Worm (Caenorhabditis elegans) whole organism, L1 larva: Measurements from ENCODE around the gene C56G2.22.

Experiments
- dsc-1 ChIP-seq: sonication (generic microtip); optimal IDR thresholded peaks from 2 replicates; lab custom pipeline; 2016; ENCODE audit warnings: mild to moderate bottlenecking, missing genetic modification characterization, missing compliant biosample characterization
- efl-1 ChIP-seq, 4 experiments: fragments of 150-350 bp; optimal IDR thresholded peaks in 3 of 4; peaks in 1 of 4; 1 replicate in 1 of 4; 2 replicates in 3 of 4; lab custom pipeline; 2014; ENCODE audit warnings: missing biosample characterization in 2 of 4, missing genetic modification characterization in 2 of 4, missing genetic modification reagents in 2 of 4
- fkh-10 ChIP-seq: sonication (generic microtip); optimal IDR thresholded peaks from 2 replicates; lab custom pipeline; 2017; ENCODE audit warnings: missing biosample characterization, missing genetic modification reagents, missing genetic modification characterization
- fos-1 ChIP-seq: fragments of 150-350 bp; optimal IDR thresholded peaks from 2 replicates; lab custom pipeline; 2014; ENCODE audit warnings: missing biosample characterization, missing genetic modification characterization
- nhr-20 ChIP-seq: sonication (generic microtip); optimal IDR thresholded peaks from 2 replicates; lab custom pipeline; 2016; ENCODE audit warnings: mild to moderate bottlenecking, missing genetic modification characterization, missing compliant biosample characterization
- nhr-71 ChIP-seq: sonication (generic microtip); optimal IDR thresholded peaks from 2 replicates; lab custom pipeline; 2016; ENCODE audit warnings: mild to moderate bottlenecking, missing genetic modification characterization, moderate library complexity, missing compliant biosample characterization
- nhr-76 ChIP-seq: sonication (generic microtip); optimal IDR thresholded peaks from 2 replicates; lab custom pipeline; 2017; ENCODE audit warnings: missing biosample characterization, missing genetic modification characterization

DNA sequence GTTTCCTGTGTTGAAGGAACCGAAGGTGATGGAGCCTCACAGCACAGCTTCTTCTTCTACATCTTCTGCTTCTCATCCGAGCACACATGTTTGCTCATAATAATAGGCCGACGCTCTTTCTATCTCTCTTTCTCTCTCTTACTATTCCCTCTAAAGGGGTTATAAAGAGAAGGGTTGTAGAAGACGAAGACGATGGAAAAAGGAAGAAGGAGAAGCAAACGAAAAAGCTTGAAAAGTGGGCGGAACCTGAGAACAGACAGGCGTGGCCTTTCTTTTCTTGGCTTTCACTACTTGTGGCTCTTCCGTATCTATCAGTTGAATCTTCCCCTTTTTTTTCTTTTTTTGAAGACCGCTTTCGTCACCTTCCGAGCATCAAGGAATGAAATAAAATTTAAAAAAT, 38.4 kb upstream of the C56G2.22 start:
- TF ChIP-seq nhr-71 (tag; lab: Kevin White, UChicago) (peak; percentile 9), fos-1 (tag; lab: Kevin White, UChicago) (no peak), nhr-20 (tag; lab: Kevin White, UChicago) (no peak), dsc-1 (tag; lab: Kevin White, UChicago) (no peak), nhr-76 (tag; lab: Kevin White, UChicago) (no peak), fkh-10 (GFP tag; lab: Kevin White, UChicago) (peak; percentile 67), efl-1 (optimal IDR thresholded peaks at IDR 0.05; lab: Kevin White, UChicago) (no peak), efl-1 (GFP tag; optimal IDR thresholded peaks at IDR 0.05 in 1 of 2; lab: Kevin White, UChicago) (no peak)
